Worm (Caenorhabditis elegans) whole organism, dauer: ENCODE results near the gene serp-1.2.

Experiments used
- unc-62 ChIP-seq: sonication (generic microtip); optimal IDR thresholded peaks from 2 replicates; lab custom pipeline; 2017; ENCODE audit warnings: missing biosample characterization, missing genetic modification reagents, missing genetic modification characterization

The serp-1.2 gene

DNA sequence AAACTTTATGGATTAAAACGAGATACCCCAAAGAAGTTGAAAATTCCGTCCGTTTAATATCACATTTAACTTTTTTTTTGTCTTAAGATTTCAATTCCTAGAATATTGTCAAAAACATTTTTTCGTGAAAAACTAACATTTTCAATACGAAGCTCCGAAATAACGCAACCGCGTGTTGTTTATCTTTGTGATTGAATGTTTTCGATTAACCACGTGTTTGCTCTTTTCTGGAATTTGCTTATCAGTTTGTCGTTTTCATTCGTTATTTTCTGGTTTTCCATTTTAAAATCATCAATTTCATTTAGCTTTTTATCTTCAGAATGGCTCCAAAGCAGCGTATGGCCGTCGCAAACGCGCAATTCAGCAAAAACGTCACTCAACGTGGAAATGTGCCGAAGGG is at the start of gene serp-1.2:
serp-1.2 (plus strand) TSS at position 318 of the 400 bp plus-strand sequence.
- TF ChIP-seq unc-62: no peak

DNA sequence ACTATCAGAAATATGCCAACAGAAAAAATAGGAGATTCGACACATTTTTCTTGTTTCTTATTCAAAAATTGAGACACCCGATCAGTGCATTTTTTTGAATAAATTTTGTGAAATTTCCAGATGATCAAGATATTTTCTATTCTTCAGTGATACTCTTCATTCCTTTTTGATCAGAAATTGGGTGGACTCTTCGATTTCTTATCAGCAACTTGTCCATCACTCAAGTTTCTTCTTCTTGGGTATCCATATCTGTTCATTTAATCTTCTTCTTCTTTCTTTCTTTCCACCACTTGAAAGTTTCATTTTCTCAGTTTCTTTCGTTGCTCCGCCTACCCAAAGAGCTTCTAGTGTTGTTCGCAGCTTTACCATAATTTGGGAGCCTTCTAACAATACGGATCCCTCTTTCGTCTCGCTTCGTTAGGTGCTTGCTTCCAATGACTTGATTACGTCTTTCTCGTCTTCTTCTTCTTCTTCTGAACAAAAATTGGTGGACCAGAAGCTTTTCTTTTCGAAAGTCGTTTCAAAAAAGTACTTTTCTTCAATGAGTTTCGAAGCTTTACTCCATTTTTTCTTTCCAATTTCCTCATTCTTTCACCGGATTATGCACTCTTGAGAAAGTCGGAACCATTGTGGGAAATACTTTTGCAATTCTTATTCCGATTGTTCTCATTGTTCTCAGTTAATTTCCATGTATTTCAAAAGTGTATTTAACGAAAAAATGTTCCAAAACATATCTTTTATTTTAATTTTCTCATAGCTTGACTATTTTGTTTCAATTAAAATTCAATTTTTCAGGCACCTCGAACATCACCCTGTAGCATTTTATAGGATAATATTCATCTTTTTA is 49.6 kb upstream of the serp-1.2 start, which contains the start of gene pct-1:
pct-1 (plus strand) TSS at position 797 of the 847 bp plus-strand sequence.
- TF ChIP-seq unc-62: no peak

DNA sequence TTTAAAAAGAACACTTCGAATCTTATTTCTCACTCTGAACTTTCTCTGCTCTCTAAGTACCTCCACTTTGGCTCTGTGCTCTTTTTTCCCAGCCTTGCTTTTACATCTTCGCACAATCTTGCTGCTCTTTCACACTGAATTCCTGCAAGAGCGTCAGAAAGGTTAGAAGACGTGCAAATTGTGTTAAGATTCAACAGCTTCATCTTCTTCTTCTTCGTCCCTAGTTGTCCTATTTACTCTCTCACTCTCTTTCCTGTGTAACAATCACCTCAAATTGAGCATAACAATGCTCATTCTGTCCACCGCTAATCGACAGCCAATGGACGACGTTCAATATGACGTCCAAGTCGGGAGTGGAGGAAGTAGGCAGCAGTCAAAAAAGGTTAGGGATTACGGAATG is 44.1 kb upstream of the serp-1.2 start:
- no peak for TF ChIP-seq unc-62

DNA sequence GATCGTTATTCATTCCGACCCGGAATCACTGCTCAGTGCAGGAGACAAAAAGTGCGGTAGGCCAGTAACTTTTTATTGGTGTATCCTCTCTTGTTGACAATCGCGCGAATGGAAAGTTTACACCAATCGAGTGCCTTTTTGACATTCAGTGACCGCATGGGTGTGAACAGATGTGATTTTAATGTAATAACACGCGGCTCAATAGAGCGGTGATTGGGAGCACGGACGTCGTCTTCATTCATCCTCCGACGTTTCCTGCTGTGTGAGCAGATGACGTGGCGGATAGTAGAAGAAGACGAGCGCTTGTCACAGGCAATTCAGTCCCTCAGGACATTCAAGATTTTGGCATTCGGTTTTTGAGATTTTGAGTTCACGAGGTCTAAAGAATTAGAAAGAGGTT is 42.9 kb upstream of the serp-1.2 start:
- TF ChIP-seq unc-62: no peak

DNA sequence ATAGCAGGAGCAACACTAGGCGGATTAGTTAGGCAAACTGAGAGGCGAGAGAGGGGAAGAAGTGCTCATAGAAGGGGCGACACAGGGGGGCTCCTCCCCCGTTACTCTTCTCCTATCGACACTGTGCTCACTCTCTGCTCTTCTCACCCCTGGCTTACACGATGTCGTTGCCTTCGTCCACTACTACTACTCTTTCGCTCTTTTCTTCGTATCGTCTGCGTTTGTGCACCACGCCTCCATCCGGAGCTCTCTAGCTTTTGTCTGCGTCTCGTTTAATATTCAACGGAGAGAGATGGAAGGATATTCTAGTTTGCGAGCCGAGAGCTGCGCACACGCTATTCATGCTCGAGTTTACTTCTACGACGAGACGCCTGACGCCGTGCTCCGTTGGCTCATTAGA is 42.2 kb upstream of the serp-1.2 start:
- no peak for TF ChIP-seq unc-62

DNA sequence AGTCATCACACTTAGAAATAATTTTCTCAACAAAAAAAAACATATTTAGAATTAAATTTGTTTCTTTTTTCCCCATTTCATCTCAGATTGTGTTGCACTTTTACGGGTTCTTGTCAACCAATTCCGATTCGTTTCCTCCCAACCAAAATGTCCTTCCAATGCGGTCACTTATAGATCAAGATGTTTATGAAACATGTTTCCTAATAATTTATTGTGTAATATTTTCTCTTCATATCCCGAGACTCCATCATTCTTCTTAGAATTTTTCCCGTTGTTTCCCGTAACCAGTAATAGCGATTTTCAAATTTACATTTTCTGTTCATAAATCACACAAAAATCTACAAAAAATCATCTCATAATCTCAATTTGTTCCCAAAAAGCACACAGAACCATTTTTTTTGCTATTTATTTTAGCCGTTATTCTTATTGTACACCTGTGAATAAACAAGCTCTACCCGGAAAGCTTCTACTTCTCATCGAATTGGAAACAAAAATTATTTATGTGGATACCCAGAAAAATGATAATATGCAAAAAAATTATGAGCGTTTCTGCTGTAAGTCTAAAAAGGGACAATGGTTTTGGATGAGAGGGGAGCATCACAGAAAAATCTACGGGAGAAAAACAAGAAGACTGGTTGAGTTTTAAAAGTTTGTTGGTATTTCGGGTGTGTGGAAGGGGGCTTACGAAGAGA is 36.9 kb upstream of the serp-1.2 start:
- TF ChIP-seq unc-62: no peak

DNA sequence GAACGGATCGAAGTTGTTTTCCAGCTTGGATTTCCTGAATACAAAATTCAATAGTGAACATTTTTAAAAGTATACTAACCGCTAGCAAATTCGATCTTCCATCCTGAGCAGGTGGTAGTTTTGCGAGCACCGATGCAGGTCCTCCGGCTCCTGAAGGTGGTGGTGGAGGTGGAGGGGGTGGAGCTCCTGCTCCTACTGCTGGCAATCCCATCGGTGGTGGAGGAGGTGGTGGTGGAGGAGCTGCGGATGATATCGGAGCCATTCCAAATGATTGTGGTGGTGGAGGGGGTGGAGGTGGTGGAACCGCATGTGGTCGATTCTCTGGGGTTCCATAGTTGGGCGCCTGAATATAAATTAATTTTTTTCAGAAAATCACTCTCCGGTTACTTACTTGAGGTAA is 35.8 kb upstream of the serp-1.2 start:
- TF ChIP-seq unc-62: no peak

DNA sequence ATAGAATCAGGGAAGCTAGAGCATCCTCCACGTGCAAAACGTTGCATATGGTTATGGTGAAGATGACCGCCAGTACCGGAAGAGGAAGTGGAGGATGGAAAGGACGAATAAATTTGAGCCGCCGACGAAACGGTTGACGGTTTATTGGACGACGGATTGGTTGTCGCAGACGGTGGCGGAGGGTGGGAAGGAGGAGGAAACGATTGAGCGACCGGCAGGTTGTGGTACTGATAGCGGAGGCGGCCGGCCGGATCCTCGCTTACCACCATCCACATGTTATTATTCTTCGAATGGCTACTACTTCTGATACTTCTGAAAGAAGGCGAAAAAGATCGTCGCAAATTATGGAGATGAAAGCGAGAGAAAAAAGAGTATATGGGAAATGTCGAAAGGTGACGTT is 32.6 kb upstream of the serp-1.2 start:
- no peak for TF ChIP-seq unc-62

DNA sequence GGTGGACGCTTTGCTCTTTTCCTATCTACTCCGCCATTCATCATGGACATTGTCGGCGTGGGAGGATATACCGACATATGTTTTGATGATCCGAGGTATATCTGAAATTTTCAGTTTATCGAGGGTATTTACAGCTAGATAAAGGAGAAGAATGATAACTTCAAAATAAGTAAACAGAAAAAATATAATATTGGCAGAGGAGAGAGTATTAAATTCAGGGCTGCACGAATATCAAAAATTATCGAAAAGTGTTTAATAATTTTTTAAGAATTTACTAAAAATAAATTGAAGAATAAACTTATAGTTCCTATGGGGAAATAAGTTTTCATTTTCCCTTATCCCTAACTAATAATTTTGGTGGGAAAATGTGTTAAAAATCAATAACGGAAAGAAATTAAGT is 26.6 kb upstream of the serp-1.2 start, which contains the start of gene wsp-1:
wsp-1 (minus strand) TSS at position 101 of the 400 bp plus-strand sequence.
- TF ChIP-seq unc-62: no peak

DNA sequence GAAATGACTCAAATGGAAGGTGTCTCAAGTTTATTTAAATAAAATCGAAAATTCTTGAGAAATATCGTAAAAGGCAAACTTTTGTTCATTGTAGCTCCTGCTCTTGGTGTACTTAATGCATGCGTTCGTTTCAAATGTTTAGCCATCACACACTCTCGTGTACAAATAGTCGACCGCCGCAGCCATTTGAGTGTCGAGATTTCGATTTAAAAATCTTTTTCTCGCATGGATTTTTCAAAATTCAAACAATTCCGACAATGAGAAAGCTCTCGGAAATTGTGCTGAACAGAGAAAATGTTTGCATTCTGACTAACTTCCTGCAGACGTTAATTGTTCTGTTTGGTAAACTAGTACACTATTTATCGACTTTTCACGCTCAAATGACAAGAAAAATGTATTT is 26.2 kb upstream of the serp-1.2 start:
- TF ChIP-seq unc-62: no peak

DNA sequence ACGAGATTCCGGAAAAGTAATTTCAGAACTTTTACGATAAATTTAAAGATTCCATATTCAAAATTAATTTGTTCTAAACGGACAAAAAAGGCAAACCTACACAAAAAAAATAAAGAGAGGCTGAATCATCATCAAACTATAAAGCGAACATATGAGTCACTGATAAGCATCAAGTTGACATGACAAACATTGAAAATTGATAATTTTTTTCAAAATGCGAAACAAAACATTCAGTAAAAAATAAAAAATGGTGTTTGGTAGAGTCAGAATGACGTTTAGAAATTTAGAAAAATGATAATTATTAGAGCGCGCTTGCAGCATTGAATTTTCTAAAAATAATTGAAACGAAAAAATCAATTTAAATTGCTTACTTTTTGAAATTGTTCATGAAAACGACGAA is 25.6 kb upstream of the serp-1.2 start:
- TF ChIP-seq unc-62: no peak

DNA sequence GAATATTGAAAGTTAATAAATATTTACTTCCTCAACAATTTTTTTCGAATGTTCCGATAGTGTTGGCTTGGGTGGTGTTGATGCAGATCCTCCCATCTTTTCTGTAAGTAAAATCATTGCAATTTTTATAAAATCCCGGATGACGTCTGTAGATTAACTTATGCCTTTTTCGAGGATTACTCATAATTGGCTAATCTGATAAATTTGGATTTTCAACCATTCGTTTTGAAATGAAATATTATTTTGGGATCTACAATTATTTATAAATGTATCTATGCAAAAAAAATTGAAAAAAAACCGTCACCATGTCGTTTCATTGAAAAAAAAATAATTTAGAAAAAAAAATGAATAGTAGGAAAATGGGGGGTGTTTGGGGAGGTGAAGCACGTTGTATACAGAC is 24.3 kb upstream of the serp-1.2 start, which contains the start of gene glrx-22:
glrx-22 (minus strand) TSS at position 101 of the 400 bp plus-strand sequence.
- no peak for TF ChIP-seq unc-62

DNA sequence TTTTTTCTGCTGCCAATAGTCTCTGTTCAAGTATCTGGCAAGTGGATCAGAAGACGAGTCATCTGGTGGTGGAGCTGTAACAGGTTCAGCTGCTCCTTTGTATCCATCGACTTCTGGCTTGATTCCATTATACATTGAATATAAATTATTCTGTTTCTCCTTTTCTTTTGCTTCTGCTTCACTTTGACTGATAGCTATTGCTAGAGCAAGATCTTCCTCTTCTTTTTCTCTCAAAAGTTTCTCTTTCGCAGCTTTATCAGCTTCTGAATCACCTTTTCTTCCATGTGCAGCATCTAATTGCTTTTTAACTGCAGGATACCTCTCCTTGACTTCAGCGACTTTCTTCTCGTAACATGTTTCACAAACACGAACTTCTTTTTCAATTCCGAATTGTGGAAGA is 21.9 kb upstream of the serp-1.2 start:
- TF ChIP-seq unc-62: no peak

DNA sequence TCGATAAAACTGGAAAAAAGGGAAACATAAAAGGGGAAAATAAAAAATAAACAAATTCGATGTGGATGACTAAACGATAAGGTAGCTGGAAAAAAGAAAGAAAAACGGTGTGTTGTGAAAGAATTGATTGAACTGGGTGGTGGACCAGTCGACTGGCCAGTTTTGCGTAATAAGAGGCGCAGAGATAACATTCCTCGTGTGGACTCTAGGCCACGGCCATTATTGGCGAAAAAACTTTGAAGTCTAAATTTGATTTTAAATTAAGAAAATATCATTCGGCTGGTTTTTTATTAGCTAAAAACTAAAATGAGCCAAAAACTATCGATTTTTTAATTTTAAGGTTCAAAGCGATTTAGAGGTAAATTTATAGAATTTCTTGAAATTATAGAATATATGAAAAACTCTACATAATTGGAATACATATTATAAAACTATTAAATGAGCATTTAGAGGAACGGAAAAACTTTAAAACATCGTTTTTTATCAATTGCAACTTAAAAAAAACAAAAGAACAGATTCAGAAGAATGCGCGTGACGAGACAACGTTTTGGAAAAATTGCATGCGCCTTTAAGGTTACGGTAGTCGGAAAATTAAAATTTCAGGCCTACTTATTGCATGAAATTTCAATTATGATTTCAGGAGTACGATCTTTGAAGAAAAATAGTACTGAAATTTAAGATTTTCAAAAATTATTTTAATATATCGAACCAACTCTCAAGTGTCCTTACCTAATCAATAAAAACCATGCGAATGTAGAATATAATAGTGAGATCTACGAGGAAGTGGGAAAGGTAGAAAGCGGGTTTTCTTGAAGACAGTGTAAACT is 20.0 kb upstream of the serp-1.2 start, which contains the start of gene hgrs-1:
hgrs-1 (minus strand) TSS at position 777 of the 827 bp plus-strand sequence.
- no peak for TF ChIP-seq unc-62

DNA sequence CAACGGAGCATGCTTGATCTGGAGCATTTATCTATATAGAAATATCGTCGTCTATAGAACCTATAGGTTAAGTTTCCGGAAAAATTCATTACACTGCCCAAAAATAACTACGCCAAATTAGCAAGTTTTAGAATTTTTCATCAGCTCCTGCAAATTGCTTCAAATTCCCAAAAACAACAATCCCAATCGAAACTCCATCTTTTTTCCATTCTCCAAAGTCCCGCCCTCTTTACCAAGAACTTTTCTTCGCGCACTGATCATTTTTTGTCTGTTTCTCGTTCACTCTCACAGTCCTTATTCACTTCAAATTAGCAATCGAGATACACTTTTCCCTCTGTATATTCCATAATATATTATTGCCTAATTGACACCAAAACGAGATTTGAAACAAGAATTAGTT is 19.2 kb upstream of the serp-1.2 start, which contains the start of gene svh-1:
svh-1 (plus strand) TSS at position 301 of the 400 bp plus-strand sequence.
- TF ChIP-seq unc-62: no peak

DNA sequence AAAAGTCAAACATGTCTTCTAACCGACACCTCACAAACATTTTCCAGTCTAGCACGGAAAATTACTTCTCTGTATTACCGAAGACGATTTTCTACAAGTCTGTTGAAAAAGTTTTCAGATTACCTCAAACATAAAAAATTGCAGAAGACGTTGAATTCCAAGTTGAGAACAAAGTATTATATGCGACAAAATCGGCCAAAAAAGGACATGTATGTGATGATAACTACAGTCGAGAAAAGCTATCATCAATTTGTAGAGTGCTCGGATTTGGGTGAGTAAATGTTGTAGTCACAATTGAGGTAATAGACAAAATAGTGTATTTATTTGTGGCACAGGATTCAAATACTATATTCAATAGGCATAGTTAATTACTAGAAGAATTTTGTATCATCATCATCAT is 16.6 kb upstream of the serp-1.2 start:
- TF ChIP-seq unc-62: no peak

DNA sequence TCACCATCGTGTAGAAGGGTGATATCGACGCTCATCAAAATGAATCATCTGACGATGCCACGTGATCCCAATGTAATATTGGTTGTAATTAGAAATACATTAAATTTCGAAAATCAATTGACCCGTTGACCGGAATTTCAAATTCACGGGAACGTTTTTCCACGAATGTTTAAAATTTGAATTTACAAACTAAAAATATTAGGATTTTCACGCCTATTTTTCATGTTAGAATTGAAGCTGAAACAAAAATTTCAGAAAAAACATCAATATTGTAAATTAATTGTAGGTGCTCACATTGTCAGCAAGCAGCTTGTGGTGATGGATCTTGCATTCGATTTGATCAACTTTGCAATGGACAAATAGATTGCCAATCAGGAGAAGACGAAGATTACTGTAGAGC is 15.2 kb upstream of the serp-1.2 start, which contains the start of gene C07G1.6:
C07G1.6 (minus strand) TSS at position 101 of the 400 bp plus-strand sequence.
- no peak for TF ChIP-seq unc-62
